Worm (Caenorhabditis elegans): Measurements from ENCODE around the gene nuaf-3.

DNA sequence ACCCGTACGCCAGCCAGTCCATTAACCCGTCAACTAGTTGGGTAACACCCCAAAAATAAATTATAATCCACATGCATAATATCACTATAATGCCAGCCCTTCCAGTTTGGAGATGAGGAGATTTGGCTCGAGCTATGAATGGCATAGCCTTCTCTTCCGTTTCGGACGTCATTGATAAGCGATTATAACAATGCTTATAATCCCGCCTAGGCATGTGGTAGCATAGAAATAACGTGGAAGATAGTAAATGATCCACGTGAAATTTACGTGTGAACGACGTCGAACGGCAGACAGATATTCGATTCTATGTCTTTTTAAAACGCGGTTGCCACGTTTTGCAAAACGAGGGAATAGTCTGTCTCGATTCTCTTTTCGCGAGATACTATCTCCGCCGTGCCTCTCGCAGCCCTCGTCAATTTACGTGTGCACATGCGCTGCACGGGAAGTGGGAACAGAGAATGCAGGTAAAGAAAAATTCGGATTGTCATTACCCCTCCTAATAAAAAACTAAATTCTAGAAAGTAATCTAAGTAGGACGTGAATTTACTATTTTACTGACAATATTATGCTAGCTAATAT lies 35.2 kb upstream of the nuaf-3 start:
- TF ChIP-seq sox-4 (tag; optimal IDR thresholded peaks at IDR 0.05) (no peak), nhr-232 (tag; optimal IDR thresholded peaks at IDR 0.05) (no peak), hlh-30 (tag; optimal IDR thresholded peaks at IDR 0.05; ENCODE audit: insufficient read depth) (no peak), unc-3 (GFP tag; conservative IDR thresholded peaks at IDR 0.05) (no peak), unc-3 (tag; optimal IDR thresholded peaks at IDR 0.05) (no peak)
